Fruit fly (Drosophila melanogaster) whole organism, embryonic: ENCODE measurements around the gene CG33723.

Experiments used
- ATbp ChIP-seq: fragments of 200-800 bp; sonication (Bioruptor generic); optimal IDR thresholded peaks from 2 replicates; lab custom pipeline; 2017; ENCODE audit warnings: missing biosample characterization, mild to moderate bottlenecking, missing genetic modification characterization, missing genetic modification reagents
- Adf1 ChIP-seq: fragments of 200-800 bp; sonication (Bioruptor generic); IDR thresholded peaks from 2 replicates; pipeline ENCODE4 v1.3.6; 2022; ENCODE audit warnings: missing biosample characterization, missing genetic modification characterization
- CG11398 ChIP-seq: fragments of 200-800 bp; sonication (Bioruptor generic); optimal IDR thresholded peaks from 2 replicates; lab custom pipeline; 2016; ENCODE audit warnings: missing biosample characterization, missing genetic modification characterization
- CG11560 ChIP-seq: fragments of 200-800 bp; sonication (Bioruptor generic); IDR thresholded peaks from 3 replicates; pipeline ENCODE4 v1.3.6; 2022; ENCODE audit warnings: missing biosample characterization, missing genetic modification characterization
- CG11695 ChIP-seq: fragments of 200-800 bp; sonication (Bioruptor generic); IDR thresholded peaks from 3 replicates; pipeline ENCODE4 v1.3.6; 2022; ENCODE audit warnings: missing biosample characterization, missing genetic modification characterization
- CG12391 ChIP-seq: fragments of 200-800 bp; sonication (Bioruptor generic); optimal IDR thresholded peaks from 3 replicates; lab custom pipeline; 2018; ENCODE audit warnings: missing biosample characterization, mild to moderate bottlenecking, missing genetic modification characterization, moderate library complexity
- CG12769 ChIP-seq: fragments of 200-800 bp; sonication (Bioruptor generic); optimal IDR thresholded peaks from 2 replicates; lab custom pipeline; 2019; ENCODE audit warnings: missing biosample characterization, mild to moderate bottlenecking, missing genetic modification characterization, moderate library complexity
- CG12942 ChIP-seq: fragments of 200-800 bp; sonication (Bioruptor generic); optimal IDR thresholded peaks from 3 replicates; lab custom pipeline; 2016; ENCODE audit warnings: missing biosample characterization, missing genetic modification characterization
- CG13123 ChIP-seq: fragments of 200-800 bp; sonication (Bioruptor generic); optimal IDR thresholded peaks from 2 replicates; lab custom pipeline; 2016; ENCODE audit warnings: missing biosample characterization, missing genetic modification characterization
- CG14710 ChIP-seq: fragments of 200-800 bp; sonication (Bioruptor generic); optimal IDR thresholded peaks from 3 replicates; lab custom pipeline; 2019; ENCODE audit warnings: missing biosample characterization, mild to moderate bottlenecking, missing genetic modification characterization, moderate library complexity
- CG1529 ChIP-seq: fragments of 200-800 bp; sonication (Bioruptor generic); optimal IDR thresholded peaks from 3 replicates; lab custom pipeline; 2018; ENCODE audit warnings: missing biosample characterization, missing genetic modification characterization
- CG1602 ChIP-seq: fragments of 200-800 bp; sonication (Bioruptor generic); optimal IDR thresholded peaks from 3 replicates; lab custom pipeline; 2016; ENCODE audit warnings: missing biosample characterization, missing genetic modification characterization
- CG16815 ChIP-seq: fragments of 200-800 bp; sonication (Bioruptor generic); optimal IDR thresholded peaks from 3 replicates; lab custom pipeline; 2017; ENCODE audit warnings: missing biosample characterization, mild to moderate bottlenecking, missing genetic modification characterization
- CG3065 ChIP-seq: fragments of 200-800 bp; sonication (Bioruptor generic); optimal IDR thresholded peaks from 2 replicates; lab custom pipeline; 2016; ENCODE audit warnings: missing biosample characterization, missing genetic modification characterization
- CG34376 ChIP-seq: fragments of 200-800 bp; sonication (Bioruptor generic); optimal IDR thresholded peaks from 2 replicates; lab custom pipeline; 2018; ENCODE audit warnings: missing biosample characterization, mild to moderate bottlenecking, missing genetic modification characterization
- CG3838 ChIP-seq: fragments of 200-800 bp; sonication (Bioruptor generic); optimal IDR thresholded peaks from 3 replicates; lab custom pipeline; 2016; ENCODE audit warnings: missing biosample characterization, missing genetic modification characterization
- CG6272 ChIP-seq: fragments of 200-800 bp; sonication (Bioruptor generic); IDR thresholded peaks from 2 replicates; pipeline ENCODE4 v1.3.6; 2022; ENCODE audit warnings: missing biosample characterization, missing genetic modification characterization
- CG6813 ChIP-seq: fragments of 200-800 bp; sonication (Bioruptor generic); optimal IDR thresholded peaks from 2 replicates; lab custom pipeline; 2017; ENCODE audit warnings: missing biosample characterization, missing genetic modification characterization, mild to moderate bottlenecking, moderate library complexity, missing genetic modification reagents
- CG8359 ChIP-seq: fragments of 200-800 bp; sonication (Bioruptor generic); optimal IDR thresholded peaks from 2 replicates; lab custom pipeline; 2017; ENCODE audit warnings: missing biosample characterization, mild to moderate bottlenecking, missing genetic modification characterization, borderline replicate concordance
- CG9876 ChIP-seq: fragments of 200-800 bp; sonication (Bioruptor generic); optimal IDR thresholded peaks from 2 replicates; lab custom pipeline; 2016; ENCODE audit warnings: missing biosample characterization, missing genetic modification characterization
- Dek ChIP-seq: fragments of 200-800 bp; sonication (Bioruptor generic); optimal IDR thresholded peaks from 3 replicates; lab custom pipeline; 2019; ENCODE audit warnings: missing biosample characterization, mild to moderate bottlenecking, missing genetic modification characterization, moderate library complexity
- Drgx ChIP-seq: fragments of 200-800 bp; sonication (Bioruptor generic); IDR thresholded peaks from 2 replicates; pipeline ENCODE4 v1.3.6; 2022; ENCODE audit warnings: missing biosample characterization, missing genetic modification characterization
- Gsc ChIP-seq: fragments of 200-800 bp; sonication (Bioruptor generic); IDR thresholded peaks from 2 replicates; pipeline ENCODE4 v1.3.6; 2022; ENCODE audit warnings: missing biosample characterization, missing genetic modification characterization
- H15 ChIP-seq: fragments of 200-800 bp; sonication (Bioruptor generic); IDR thresholded peaks from 3 replicates; pipeline ENCODE4 v1.3.6; 2022; ENCODE audit warnings: missing biosample characterization, missing genetic modification characterization
- Jarid2 ChIP-seq: fragments of 200-800 bp; sonication (Bioruptor generic); optimal IDR thresholded peaks from 3 replicates; lab custom pipeline; 2017; ENCODE audit warnings: mild to moderate bottlenecking, missing biosample characterization, missing genetic modification reagents, missing genetic modification characterization
- Mrtf ChIP-seq: fragments of 200-800 bp; sonication (Bioruptor generic); IDR thresholded peaks from 3 replicates; pipeline ENCODE4 v1.3.6; 2022; ENCODE audit warnings: missing biosample characterization, missing genetic modification characterization
- NC2β ChIP-seq: fragments of 200-800 bp; sonication (Bioruptor generic); optimal IDR thresholded peaks from 2 replicates; lab custom pipeline; 2016; ENCODE audit warnings: missing biosample characterization, missing genetic modification characterization
- Optix ChIP-seq: fragments of 200-800 bp; sonication (Bioruptor generic); IDR thresholded peaks from 3 replicates; pipeline ENCODE4 v1.3.6; 2022; ENCODE audit warnings: missing biosample characterization, missing genetic modification characterization
- Ptx1 ChIP-seq: fragments of 200-800 bp; sonication (Bioruptor generic); IDR thresholded peaks from 2 replicates; pipeline ENCODE4 v1.3.6; 2022; ENCODE audit warnings: missing biosample characterization, missing genetic modification characterization
- al ChIP-seq: fragments of 200-800 bp; sonication (Bioruptor generic); IDR thresholded peaks from 2 replicates; pipeline ENCODE4 v1.3.6; 2022; ENCODE audit warnings: missing biosample characterization, missing genetic modification characterization
- az2 ChIP-seq: fragments of 200-800 bp; sonication (Bioruptor generic); optimal IDR thresholded peaks from 3 replicates; lab custom pipeline; 2016; ENCODE audit warnings: missing biosample characterization, missing genetic modification characterization
- bowl ChIP-seq: fragments of 200-800 bp; sonication (Bioruptor generic); IDR thresholded peaks from 2 replicates; pipeline ENCODE4 v1.3.6; 2022; ENCODE audit warnings: missing biosample characterization, missing genetic modification characterization
- cas ChIP-seq: fragments of 200-800 bp; sonication (Bioruptor generic); IDR thresholded peaks from 2 replicates; pipeline ENCODE4 v1.3.6; 2022; ENCODE audit warnings: missing biosample characterization, missing genetic modification characterization
- chif ChIP-seq, 2 experiments: fragments of 200-800 bp; sonication (Bioruptor generic); optimal IDR thresholded peaks; 3 replicates each; lab custom pipeline; 2016; ENCODE audit warnings: missing biosample characterization in 2 of 2, missing genetic modification characterization in 2 of 2
- chm ChIP-seq: fragments of 200-800 bp; sonication (Bioruptor generic); IDR thresholded peaks from 2 replicates; pipeline ENCODE4 v1.3.6; 2022; ENCODE audit warnings: missing biosample characterization, missing genetic modification characterization
- da ChIP-seq: fragments of 200-800 bp; sonication (Bioruptor generic); optimal IDR thresholded peaks from 2 replicates; lab custom pipeline; 2016; ENCODE audit warnings: missing biosample characterization, missing genetic modification characterization
- emc ChIP-seq: fragments of 200-800 bp; sonication (Bioruptor generic); optimal IDR thresholded peaks from 2 replicates; lab custom pipeline; 2016; ENCODE audit warnings: missing biosample characterization, missing genetic modification characterization
- fd102C ChIP-seq: fragments of 200-800 bp; sonication (Bioruptor generic); optimal IDR thresholded peaks from 2 replicates; lab custom pipeline; 2018; ENCODE audit warnings: missing biosample characterization, mild to moderate bottlenecking, missing genetic modification characterization, moderate library complexity
- fd64A ChIP-seq: fragments of 200-800 bp; sonication (Bioruptor generic); optimal IDR thresholded peaks from 3 replicates; lab custom pipeline; 2018; ENCODE audit warnings: missing biosample characterization, mild to moderate bottlenecking, missing genetic modification characterization
- ftz-f1 ChIP-seq: fragments of 200-800 bp; sonication (Bioruptor generic); optimal IDR thresholded peaks from 2 replicates; lab custom pipeline; 2016; ENCODE audit warnings: missing biosample characterization, missing genetic modification characterization
- gcm2 ChIP-seq: fragments of 200-800 bp; sonication (Bioruptor generic); optimal IDR thresholded peaks from 2 replicates; lab custom pipeline; 2016; ENCODE audit warnings: missing biosample characterization, missing genetic modification characterization
- h ChIP-seq: fragments of >200 bp; optimal IDR thresholded peaks from 2 replicates; lab custom pipeline; 2017
- inv ChIP-seq: fragments of 200-800 bp; sonication (Bioruptor generic); IDR thresholded peaks from 2 replicates; pipeline ENCODE4 v1.3.6; 2022; ENCODE audit warnings: missing biosample characterization, missing genetic modification characterization; ENCODE audit not compliant: partially characterized antibody
- lab ChIP-seq: fragments of 200-800 bp; sonication (Bioruptor generic); optimal IDR thresholded peaks from 3 replicates; lab custom pipeline; 2017; ENCODE audit warnings: missing biosample characterization, missing genetic modification characterization, mild to moderate bottlenecking, moderate library complexity, missing genetic modification reagents
- lilli ChIP-seq: fragments of 200-800 bp; sonication (Bioruptor generic); optimal IDR thresholded peaks from 3 replicates; lab custom pipeline; 2016; ENCODE audit warnings: missing biosample characterization, missing genetic modification characterization
- nerfin-1 ChIP-seq: fragments of 200-800 bp; sonication (Bioruptor generic); optimal IDR thresholded peaks from 3 replicates; lab custom pipeline; 2019; ENCODE audit warnings: missing biosample characterization, mild to moderate bottlenecking, missing genetic modification characterization, moderate library complexity
- org-1 ChIP-seq: fragments of 200-800 bp; sonication (Bioruptor generic); optimal IDR thresholded peaks from 2 replicates; lab custom pipeline; 2017; ENCODE audit warnings: missing biosample characterization, missing genetic modification characterization
- psq ChIP-seq: fragments of 200-800 bp; sonication (Bioruptor generic); optimal IDR thresholded peaks from 2 replicates; lab custom pipeline; 2017; ENCODE audit warnings: missing biosample characterization, missing genetic modification characterization
- row ChIP-seq: fragments of 200-800 bp; sonication (Bioruptor generic); IDR thresholded peaks from 3 replicates; pipeline ENCODE4 v1.3.6; 2022; ENCODE audit warnings: missing biosample characterization, missing genetic modification characterization
- sr ChIP-seq: fragments of 200-800 bp; sonication (Bioruptor generic); IDR thresholded peaks from 3 replicates; pipeline ENCODE4 v1.3.6; 2022; ENCODE audit warnings: missing biosample characterization, missing genetic modification characterization
- vfl ChIP-seq: fragments of 200-800 bp; sonication (Bioruptor generic); optimal IDR thresholded peaks from 2 replicates; lab custom pipeline; 2016; ENCODE audit warnings: missing biosample characterization, missing genetic modification characterization
- zen2 ChIP-seq: fragments of 200-800 bp; sonication (Bioruptor generic); IDR thresholded peaks from 3 replicates; pipeline ENCODE4 v1.3.6; 2022; ENCODE audit warnings: missing biosample characterization, missing genetic modification characterization; ENCODE audit not compliant: partially characterized antibody

CG33723 gene

DNA sequence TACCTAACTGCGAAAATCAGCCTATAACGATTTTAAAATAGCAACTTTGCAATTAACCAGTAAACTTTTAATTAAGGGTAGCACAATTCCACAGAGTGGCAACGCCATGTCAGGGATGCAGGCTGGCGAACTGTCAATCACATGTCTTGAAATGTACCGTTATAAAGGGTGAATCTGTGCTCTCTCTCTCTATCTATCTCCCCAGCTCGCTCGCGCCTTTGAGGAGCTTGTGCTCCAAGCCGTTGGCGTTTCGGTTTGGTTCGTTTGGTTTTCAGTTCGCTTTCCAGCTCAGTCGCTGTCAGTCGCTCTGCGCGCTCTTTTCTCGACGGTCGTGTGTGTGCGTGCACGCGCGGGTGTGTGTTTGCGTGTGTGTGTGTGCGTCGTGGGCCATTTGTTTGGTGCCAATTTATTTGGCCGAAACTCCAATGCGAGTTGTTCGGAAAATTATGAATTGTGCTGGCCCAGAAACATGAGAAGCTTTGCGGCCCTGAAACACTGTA is 3.3 kb downstream of the CG33723 start, which contains the start of gene numb (continued):
- TF ChIP-seq al (GFP tag; lab: Robert Waterston, UW) (no peak), psq (GFP tag; lab: Kevin White, UChicago) (no peak), CG6272 (no peak), CG3838 (GFP tag; lab: Kevin White, UChicago) (no peak), Ptx1 (GFP tag; lab: Robert Waterston, UW) (no peak), inv (GFP tag; lab: Robert Waterston, UW) (no peak), da (no peak), Jarid2 (GFP tag; lab: Kevin White, UChicago) (peak; percentile 79), zen2 (GFP tag; lab: Robert Waterston, UW) (0 out of 3 replicates have a peak, but pooled peaks have one; percentile 16), NC2β (GFP tag; lab: Kevin White, UChicago) (no peak), CG12942 (GFP tag; lab: Kevin White, UChicago) (no peak), sr (GFP tag; lab: Robert Waterston, UW) (peak; percentile 58; the same call in 2 of the 3 replicates), ftz-f1 (GFP tag; lab: Kevin White, UChicago) (peak; percentile 9), vfl (GFP tag; lab: Kevin White, UChicago) (no peak), CG11695 (GFP tag; lab: Robert Waterston, UW) (peak; percentile 27; the same call in 1 of the 3 replicates), Optix (GFP tag; lab: Robert Waterston, UW) (no peak), org-1 (GFP tag; lab: Kevin White, UChicago) (no peak), fd64A (GFP tag; lab: Kevin White, UChicago) (no peak), CG3065 (GFP tag; lab: Kevin White, UChicago) (no peak), Drgx (GFP tag; lab: Robert Waterston, UW) (no peak), chm (GFP tag; lab: Robert Waterston, UW) (peak; percentile 69; the same call in 1 of the 2 replicates), lilli (GFP tag; lab: Kevin White, UChicago) (no peak), CG12769 (tag; lab: Kevin White, UChicago) (peak; percentile 36), CG34376 (peak; percentile 2), chif (GFP tag; optimal IDR thresholded peaks at IDR 0.05; lab: Kevin White, UChicago) (no peak), H15 (GFP tag; lab: Robert Waterston, UW) (no peak), Adf1 (GFP tag; lab: Robert Waterston, UW) (peak; percentile 50; the same call in 1 of the 2 replicates), Dek (no peak), bowl (GFP tag; lab: Robert Waterston, UW) (0 out of 2 replicates have a peak, but pooled peaks have one; percentile 45), az2 (GFP tag; lab: Kevin White, UChicago) (no peak), Mrtf (GFP tag; lab: Robert Waterston, UW) (no peak), CG1602 (GFP tag; lab: Kevin White, UChicago) (no peak), CG8359 (GFP tag; lab: Kevin White, UChicago) (no peak), lab (peak; percentile 52), row (GFP tag; lab: Robert Waterston, UW) (peak; percentile 43; the same call in 2 of the 3 replicates), CG12391 (no peak), nerfin-1 (tag; lab: Kevin White, UChicago) (no peak), CG14710 (tag; lab: Kevin White, UChicago) (no peak), ATbp (GFP tag; lab: Kevin White, UChicago) (no peak), CG9876 (GFP tag; lab: Kevin White, UChicago) (no peak), Gsc (GFP tag; lab: Robert Waterston, UW) (no peak), CG11398 (no peak), CG16815 (no peak), CG11560 (tag; lab: Robert Waterston, UW) (no peak), h (no peak), CG13123 (GFP tag; lab: Kevin White, UChicago) (no peak), cas (GFP tag; lab: Robert Waterston, UW) (no peak), CG1529 (GFP tag; lab: Kevin White, UChicago) (no peak), emc (GFP tag; lab: Kevin White, UChicago) (no peak), gcm2 (GFP tag; lab: Kevin White, UChicago) (no peak), CG6813 (GFP tag; lab: Kevin White, UChicago) (no peak), fd102C (GFP tag; lab: Kevin White, UChicago) (no peak)
